Worm (Caenorhabditis elegans) whole organism, L4/young adult: ENCODE measurements around the gene ztf-8.

Experiments used
- W03F9.2 ChIP-seq: fragments of 150-350 bp; optimal IDR thresholded peaks from 2 replicates; lab custom pipeline; 2014; ENCODE audit warnings: missing biosample characterization, missing genetic modification characterization
- dao-5 ChIP-seq: sonication (generic microtip); optimal IDR thresholded peaks from 2 replicates; lab custom pipeline; 2016; ENCODE audit warnings: missing genotype, missing genetic modification characterization, moderate library complexity, missing compliant biosample characterization
- him-1 ChIP-seq: sonication (generic microtip); optimal IDR thresholded peaks from 2 replicates; lab custom pipeline; 2016; ENCODE audit warnings: missing genotype, missing genetic modification reagents, missing genetic modification characterization, missing compliant biosample characterization

ztf-8 gene

DNA sequence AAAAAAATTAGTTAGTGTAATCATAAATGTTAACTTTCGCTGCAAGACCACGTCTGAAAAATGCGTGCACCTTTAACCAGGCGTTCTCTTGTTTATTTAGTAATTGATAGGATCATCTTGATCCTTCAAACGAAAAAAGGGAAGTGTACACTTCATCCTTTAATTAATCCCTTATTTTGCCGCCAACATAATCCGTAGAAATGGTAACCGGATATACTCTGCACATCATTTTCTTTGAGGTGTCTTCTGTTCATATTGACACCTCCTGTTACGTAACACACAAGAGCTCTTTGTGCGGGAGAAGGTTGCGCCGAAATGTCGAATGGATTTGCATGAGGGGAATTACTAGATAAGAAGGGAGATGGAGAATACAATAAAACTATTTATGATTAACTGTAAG lies 24.6 kb downstream of the ztf-8 start:
- TF ChIP-seq W03F9.2 (tag; lab: Kevin White, UChicago): no peak
- no peak for TF ChIP-seq him-1 (tag; lab: Kevin White, UChicago)
- no peak for TF ChIP-seq dao-5 (tag; lab: Kevin White, UChicago)

DNA sequence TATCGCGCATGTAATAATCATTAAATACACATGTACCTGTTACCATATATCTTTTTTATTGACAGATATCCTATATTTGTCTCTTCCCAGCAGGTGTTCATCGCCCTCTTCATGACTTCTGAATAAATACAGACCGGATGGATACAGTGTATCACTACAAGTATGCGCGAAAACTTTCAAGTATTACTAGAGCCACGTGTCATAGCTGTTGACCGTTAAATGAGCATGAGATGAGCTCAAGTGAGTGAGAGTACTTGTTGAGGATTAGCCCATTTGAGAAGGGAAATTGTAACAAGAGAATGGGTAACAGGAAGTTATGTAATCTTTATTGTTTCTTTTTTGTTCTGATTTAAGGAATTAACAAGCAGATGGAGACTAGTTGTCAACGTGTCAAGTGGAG lies 28.2 kb downstream of the ztf-8 start:
- TF ChIP-seq dao-5 (tag; lab: Kevin White, UChicago): no peak
- TF ChIP-seq W03F9.2 (tag; lab: Kevin White, UChicago): no peak
- no peak for TF ChIP-seq him-1 (tag; lab: Kevin White, UChicago)

DNA sequence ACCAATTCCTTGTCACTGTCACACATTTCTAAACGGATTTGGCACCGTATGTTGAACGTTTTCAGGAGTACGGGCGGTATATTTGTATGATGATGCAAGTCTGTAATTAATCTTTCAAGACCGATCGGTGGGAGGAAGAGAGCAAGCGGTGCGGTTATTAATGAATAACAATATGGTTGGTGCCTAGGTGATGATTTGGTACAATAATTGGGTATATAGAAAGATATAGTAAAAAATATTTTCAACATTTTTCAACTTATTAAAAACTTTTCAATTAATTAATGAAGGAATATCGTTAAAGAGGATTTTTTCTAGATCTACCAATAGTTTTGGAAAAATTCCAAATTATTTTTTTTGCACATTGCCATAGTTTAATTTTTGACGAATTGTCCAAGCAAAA lies 28.7 kb downstream of the ztf-8 start, which contains the start of gene cnd-1:
Gene cnd-1 (minus strand): TSS at position 101 of the 400 bp plus-strand sequence.
- no peak for TF ChIP-seq him-1 (tag; lab: Kevin White, UChicago)
- TF ChIP-seq W03F9.2 (tag; lab: Kevin White, UChicago): no peak
- no peak for TF ChIP-seq dao-5 (tag; lab: Kevin White, UChicago)

DNA sequence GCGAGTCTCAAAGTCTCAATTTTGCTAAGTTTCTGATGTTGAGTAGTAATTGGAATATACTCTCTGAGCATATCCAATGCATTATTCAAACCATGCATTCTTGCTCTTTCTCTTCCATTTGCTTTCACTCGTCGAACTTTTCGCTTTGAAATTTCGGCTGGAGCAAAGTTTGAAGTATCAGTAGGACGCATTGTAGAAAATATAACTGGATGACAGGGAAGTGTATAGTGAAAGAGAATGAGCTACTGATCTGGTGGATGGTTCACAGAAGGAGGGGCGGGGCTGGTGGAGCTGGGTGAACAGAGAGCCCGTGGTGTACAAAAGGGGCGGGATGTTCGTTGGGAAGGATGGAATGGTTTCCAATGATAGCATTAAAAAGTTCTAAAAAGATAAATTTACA lies 31.4 kb downstream of the ztf-8 start:
- no peak for TF ChIP-seq dao-5 (tag; lab: Kevin White, UChicago)
- no peak for TF ChIP-seq W03F9.2 (tag; lab: Kevin White, UChicago)
- no peak for TF ChIP-seq him-1 (tag; lab: Kevin White, UChicago)

DNA sequence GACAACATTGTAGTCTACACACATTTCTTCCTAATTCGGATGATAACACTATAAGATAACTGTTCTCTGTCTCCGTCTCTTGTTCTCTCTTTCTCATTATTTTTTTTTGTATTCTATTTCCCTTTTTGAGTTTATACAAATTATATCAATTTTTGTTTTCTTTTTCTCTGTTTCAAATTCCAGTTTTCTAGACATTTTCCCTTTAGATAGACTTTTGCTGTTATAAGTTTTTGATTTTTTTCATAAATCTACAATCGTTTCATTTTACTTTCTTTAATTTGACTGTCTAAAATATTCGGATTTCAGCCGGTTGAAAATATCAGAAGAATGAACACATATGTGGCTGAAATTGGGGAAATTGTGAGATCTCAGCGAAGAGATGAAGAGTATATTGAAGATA lies 37.2 kb downstream of the ztf-8 start, which contains the start of gene prx-10:
Gene prx-10 (plus strand): TSS at position 301 of the 400 bp plus-strand sequence.
- no peak for TF ChIP-seq dao-5 (tag; lab: Kevin White, UChicago)

DNA sequence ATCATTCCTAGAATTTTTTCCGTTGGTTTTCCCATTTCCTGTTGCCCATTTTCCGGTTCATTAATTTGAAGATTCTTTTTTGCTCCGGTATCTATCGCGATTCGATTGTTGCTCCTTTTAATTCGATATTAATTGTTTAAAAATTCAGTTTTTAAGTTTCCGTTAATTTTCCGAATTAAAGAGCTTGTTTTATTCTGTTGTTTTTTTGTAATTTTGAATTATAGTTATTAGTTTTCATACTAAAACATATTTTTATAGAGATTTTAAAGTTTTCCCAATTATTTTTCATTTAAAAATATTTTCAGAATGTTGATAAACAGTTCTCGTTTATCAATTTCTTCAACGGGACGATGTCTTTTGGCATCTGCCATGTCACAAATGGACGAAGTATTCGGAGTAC lies 39.0 kb downstream of the ztf-8 start, which contains the start of gene mrps-26:
Gene mrps-26 (plus strand): TSS at position 301 of the 400 bp plus-strand sequence.
- TF ChIP-seq W03F9.2 (tag; lab: Kevin White, UChicago) (no peak), dao-5 (tag; lab: Kevin White, UChicago) (no peak), him-1 (tag; lab: Kevin White, UChicago) (no peak)

DNA sequence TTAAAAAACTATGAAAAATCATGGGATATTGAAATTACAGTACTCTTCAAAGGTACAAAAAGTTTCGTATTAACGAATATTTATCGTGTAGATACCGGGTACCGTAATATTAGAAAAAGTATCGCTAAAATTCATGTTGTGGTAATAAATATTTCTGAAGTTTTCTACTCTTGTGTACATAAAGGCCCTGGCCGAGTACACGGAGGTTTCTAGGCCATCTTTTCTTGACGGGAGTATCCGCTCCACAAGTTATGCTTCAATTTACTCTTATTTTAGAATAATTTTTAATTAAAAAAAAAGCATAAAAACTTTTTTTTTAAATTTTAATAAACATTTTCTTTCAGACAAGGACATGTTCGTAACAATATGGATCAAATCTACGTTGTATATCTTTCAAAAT lies 40.1 kb downstream of the ztf-8 start:
- TF ChIP-seq W03F9.2 (tag; lab: Kevin White, UChicago) (no peak), him-1 (tag; lab: Kevin White, UChicago) (no peak), dao-5 (tag; lab: Kevin White, UChicago) (no peak)

DNA sequence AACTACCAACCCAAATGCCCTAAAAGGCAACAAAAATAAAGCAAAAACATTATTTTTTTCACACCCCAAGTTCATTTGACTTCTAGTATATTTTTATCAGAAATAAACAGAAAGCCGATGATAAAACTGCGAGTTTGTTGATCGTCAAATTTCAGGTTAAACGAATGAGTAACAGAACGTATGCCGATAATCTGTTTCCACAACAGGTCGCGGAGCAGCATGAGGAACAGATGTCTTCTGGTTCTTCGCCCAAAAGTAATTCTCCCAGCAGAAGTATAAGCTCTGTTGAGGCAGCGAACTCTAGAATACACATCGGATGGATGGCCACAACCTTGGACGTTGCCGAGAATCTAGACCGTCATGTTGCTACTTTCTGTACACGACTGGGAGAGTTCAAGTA lies 42.9 kb downstream of the ztf-8 start, which contains the start of gene prmt-5:
Gene prmt-5 (plus strand): TSS at position 141 of the 400 bp plus-strand sequence.
- TF ChIP-seq W03F9.2 (tag; lab: Kevin White, UChicago): no peak
- TF ChIP-seq dao-5 (tag; lab: Kevin White, UChicago): no peak
- TF ChIP-seq him-1 (tag; lab: Kevin White, UChicago): no peak

DNA sequence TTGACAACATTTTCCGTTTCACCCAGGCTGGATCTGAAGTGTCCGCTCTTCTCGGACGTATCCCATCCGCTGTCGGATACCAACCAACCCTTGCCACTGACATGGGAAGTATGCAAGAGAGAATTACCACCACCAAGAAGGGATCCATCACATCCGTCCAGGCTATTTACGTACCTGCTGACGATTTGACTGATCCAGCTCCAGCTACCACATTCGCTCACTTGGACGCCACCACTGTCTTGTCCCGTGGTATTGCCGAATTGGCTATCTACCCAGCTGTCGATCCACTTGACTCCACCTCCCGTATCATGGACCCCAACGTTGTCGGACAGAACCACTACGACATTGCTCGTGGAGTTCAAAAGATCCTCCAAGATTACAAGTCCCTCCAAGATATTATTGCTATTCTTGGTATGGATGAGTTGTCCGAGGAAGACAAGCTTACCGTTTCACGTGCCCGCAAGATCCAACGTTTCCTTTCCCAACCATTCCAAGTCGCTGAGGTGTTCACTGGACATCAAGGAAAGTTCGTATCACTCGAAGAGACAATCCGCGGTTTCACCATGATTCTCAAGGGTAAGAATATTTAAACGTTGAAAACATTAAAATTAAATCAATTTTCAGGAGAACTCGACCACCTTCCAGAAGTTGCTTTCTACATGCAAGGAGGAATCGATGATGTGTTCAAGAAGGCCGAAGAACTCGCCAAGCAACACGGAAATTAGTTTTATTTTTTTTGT lies 43.6 kb downstream of the ztf-8 start:
- TF ChIP-seq him-1 (tag; lab: Kevin White, UChicago): no peak
- no peak for TF ChIP-seq dao-5 (tag; lab: Kevin White, UChicago)
- no peak for TF ChIP-seq W03F9.2 (tag; lab: Kevin White, UChicago)

DNA sequence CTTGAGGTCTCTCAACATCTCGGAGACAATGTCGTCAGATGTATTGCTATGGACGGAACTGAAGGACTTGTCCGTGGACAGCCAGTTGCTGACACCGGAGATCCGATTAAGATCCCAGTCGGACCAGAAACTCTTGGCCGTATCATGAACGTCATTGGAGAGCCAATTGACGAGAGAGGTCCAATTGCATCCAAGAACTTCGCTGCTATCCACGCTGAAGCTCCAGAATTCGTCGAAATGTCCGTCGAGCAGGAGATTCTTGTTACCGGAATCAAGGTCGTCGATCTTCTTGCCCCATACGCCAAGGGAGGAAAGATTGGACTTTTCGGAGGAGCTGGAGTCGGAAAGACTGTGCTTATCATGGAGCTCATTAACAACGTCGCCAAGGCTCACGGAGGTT lies 44.4 kb downstream of the ztf-8 start:
- TF ChIP-seq W03F9.2 (tag; lab: Kevin White, UChicago) (no peak), dao-5 (tag; lab: Kevin White, UChicago) (no peak), him-1 (tag; lab: Kevin White, UChicago) (no peak)

DNA sequence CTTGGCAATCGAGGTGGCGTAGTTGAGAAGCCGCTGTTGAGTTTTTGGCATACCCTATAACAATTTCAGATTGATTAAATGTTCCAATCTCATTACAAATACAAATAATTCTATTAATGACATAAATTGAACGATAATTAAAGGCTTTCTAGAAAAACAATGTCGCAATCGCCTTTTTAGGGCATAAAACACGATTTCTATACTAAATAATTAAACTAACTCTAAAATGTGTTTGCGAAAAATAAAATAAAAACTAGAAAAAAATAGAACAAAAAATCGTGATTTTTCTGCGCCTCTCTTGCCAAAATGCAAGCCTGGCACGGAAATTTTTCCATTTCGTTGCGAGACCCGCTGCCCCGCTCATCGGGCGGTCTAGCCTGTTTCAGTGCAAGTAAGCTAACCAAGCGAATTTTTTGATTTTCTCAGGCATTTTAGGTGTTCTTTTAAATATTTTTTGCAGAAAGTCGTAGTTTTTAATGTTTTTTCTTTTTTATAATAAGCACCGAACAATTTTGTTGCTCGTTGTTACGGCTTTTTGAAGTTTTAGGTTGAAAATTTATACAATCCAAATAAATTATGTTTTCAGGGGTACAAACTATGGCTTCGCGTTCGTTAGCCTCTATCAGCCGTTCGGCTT lies 45.3 kb downstream of the ztf-8 start, which contains the start of the genes C34E10.12, C34E10.10 and atp-2:
Gene C34E10.12 (minus strand): TSS at position 51 of the 637 bp plus-strand sequence.
Gene C34E10.10 (minus strand): TSS at position 54 of the 637 bp plus-strand sequence.
Gene atp-2 (plus strand): TSS at position 587 of the 637 bp plus-strand sequence.
- TF ChIP-seq him-1 (tag; lab: Kevin White, UChicago) (peak; percentile 7), dao-5 (tag; lab: Kevin White, UChicago) (no peak), W03F9.2 (tag; lab: Kevin White, UChicago) (peak; percentile 89)

DNA sequence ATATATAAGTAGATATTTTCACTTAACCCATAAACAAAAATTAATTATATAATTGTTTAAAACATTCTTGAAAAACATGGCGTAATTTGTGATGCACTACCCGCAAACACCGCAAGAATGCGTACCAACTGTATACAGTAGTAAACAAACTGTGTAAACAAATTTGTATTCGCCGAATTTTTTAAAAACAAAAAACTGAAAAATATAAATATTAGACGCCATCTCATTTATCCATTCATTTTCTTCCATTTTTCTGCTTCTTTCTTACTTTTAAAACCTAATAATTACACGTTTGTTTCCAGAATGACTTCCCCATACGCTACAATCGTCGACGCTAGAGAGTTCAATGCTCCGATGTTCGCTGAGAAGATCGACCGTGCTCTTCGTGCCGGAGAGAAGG lies 48.0 kb downstream of the ztf-8 start, which contains the start of gene nex-1:
Gene nex-1 (plus strand): TSS at position 301 of the 400 bp plus-strand sequence.
- TF ChIP-seq W03F9.2 (tag; lab: Kevin White, UChicago) (peak; percentile 17), dao-5 (tag; lab: Kevin White, UChicago) (no peak)

DNA sequence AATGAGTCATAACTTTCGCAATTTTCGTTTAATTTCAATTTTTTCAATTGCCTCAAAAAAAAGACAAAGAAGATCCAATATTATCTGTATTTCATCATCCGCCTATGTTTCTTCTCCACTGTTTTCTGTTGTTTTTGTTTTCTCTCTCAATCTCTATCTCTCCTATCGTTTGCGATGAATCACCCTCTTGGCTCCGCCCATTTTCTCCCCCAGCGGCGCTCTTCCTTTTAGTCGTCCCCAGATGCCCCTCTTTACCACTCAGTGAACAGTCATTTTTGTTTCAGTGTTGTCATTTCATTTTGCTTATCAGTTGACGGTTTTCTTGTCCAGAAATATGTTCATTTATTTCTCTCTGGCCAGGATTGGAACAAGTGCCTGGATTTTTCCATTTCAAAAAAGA lies 48.4 kb downstream of the ztf-8 start:
- TF ChIP-seq him-1 (tag; lab: Kevin White, UChicago) (no peak), dao-5 (tag; lab: Kevin White, UChicago) (no peak), W03F9.2 (tag; lab: Kevin White, UChicago) (no peak)
